Fruit fly (Drosophila melanogaster): ENCODE results near the gene CG31272.

The CG31272 gene

DNA sequence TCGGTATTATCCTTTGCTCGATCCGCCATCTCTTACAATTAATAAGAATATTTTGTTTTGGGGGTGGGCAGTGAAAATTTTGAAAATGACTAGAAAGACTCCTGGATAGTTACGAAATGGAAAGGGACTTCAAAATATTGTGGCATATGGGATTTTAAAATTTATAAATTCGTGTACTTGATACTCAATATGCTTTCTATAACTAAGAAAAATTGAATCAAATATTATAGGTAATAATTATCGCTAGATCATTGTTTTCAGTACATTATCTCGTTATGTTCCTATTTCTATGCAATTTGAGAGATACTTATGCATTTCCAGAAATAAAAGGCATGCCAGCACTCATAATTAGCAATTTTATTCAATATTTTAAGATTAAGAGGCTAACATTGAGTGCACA lies 3.7 kb downstream of the CG31272 start, which contains the start of gene CG14691:
Gene CG14691, minus strand, starts transcription at position 101 of the 400 bp plus-strand sequence.
- no peak for TF ChIP-seq Snoo (tag; optimal IDR thresholded peaks at IDR 0.05)
- TF ChIP-seq CG8301 (tag; optimal IDR thresholded peaks at IDR 0.05), result no peak
- no peak for TF ChIP-seq gl (tag; optimal IDR thresholded peaks at IDR 0.05)
- no peak for TF ChIP-seq CG32121 (GFP tag; IDR thresholded peaks at IDR 0.05)
- TF ChIP-seq CG4496 (GFP tag; IDR thresholded peaks at IDR 0.05), result no peak
- TF ChIP-seq rn (GFP tag; IDR thresholded peaks at IDR 0.05), result no peak
- TF ChIP-seq CG12605 (GFP tag; IDR thresholded peaks at IDR 0.05), result no peak
- TF ChIP-seq CG17806 (tag; optimal IDR thresholded peaks at IDR 0.05), result no peak
- TF ChIP-seq EcR (GFP tag; optimal IDR thresholded peaks at IDR 0.05), result no peak
- no peak for TF ChIP-seq Pif1B (GFP tag; optimal IDR thresholded peaks at IDR 0.05)
- TF ChIP-seq D1 (tag; optimal IDR thresholded peaks at IDR 0.05), result no peak
- no peak for TF ChIP-seq CG13204 (GFP tag; optimal IDR thresholded peaks at IDR 0.05)
- no peak for TF ChIP-seq Pif1A (GFP tag; optimal IDR thresholded peaks at IDR 0.05)
- TF ChIP-seq CG15710 (tag; optimal IDR thresholded peaks at IDR 0.05), result no peak
- no peak for TF ChIP-seq Ets98B (GFP tag; IDR thresholded peaks at IDR 0.05)
- TF ChIP-seq CG9948 (tag; optimal IDR thresholded peaks at IDR 0.05), result no peak
- TF ChIP-seq fd96Ca (GFP tag; IDR thresholded peaks at IDR 0.05), result no peak
- no peak for TF ChIP-seq CG34367 (tag; optimal IDR thresholded peaks at IDR 0.05)
- TF ChIP-seq CG10348 (GFP tag; IDR thresholded peaks at IDR 0.05), result no peak
- TF ChIP-seq CG8159 (tag; optimal IDR thresholded peaks at IDR 0.05), result no peak

DNA sequence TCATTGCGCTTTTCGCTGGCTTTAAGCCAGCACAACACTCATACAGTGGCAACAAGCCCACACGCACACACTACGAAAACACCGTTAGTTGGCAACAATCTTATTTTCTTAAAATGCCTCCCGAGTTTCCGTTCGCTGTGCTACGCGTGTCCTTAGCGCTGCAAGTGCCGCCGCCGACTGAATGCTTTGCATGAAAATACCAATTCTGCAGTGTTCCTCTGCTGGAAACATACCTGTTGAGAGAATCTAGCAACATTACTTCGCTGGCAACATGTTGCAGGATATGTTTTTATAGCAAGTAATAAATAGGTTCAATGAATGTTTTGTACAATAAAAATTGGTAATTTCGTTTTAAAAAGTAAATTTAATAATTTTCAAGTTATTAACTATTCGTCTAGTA lies 8.1 kb downstream of the CG31272 start, which contains the start of gene TkR86C:
Gene TkR86C, minus strand, starts transcription at position 168 of the 400 bp plus-strand sequence.
- TF ChIP-seq EcR (GFP tag; optimal IDR thresholded peaks at IDR 0.05), result no peak
- TF ChIP-seq D1 (tag; optimal IDR thresholded peaks at IDR 0.05), result no peak
- TF ChIP-seq CG4496 (GFP tag; IDR thresholded peaks at IDR 0.05), result no peak
- no peak for TF ChIP-seq CG14655 (GFP tag; optimal IDR thresholded peaks at IDR 0.05)
- no peak for TF ChIP-seq CG12605 (GFP tag; IDR thresholded peaks at IDR 0.05)
- no peak for TF ChIP-seq CG15710 (tag; optimal IDR thresholded peaks at IDR 0.05)
- TF ChIP-seq CG9948 (tag; optimal IDR thresholded peaks at IDR 0.05), result no peak
- TF ChIP-seq CG32121 (GFP tag; IDR thresholded peaks at IDR 0.05), result no peak
- no peak for TF ChIP-seq CG8159 (tag; optimal IDR thresholded peaks at IDR 0.05)

DNA sequence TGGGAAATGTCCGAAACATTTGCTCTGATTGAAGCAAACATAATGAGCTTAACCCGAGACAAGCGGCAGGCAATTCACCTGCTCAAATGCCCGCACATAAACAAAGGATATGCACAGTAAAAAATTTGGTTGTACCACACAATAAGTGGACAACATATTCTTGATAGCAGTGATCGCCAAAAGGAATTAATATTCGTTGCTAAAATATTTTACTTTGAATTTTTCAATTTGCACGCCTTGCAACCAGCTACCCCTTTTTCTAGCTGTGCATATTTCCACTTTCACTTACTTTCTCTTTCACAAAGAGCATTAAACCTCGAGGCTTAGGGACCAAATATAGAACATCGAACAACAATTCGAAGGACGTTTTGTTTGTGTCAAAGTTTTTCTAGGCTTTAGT lies 11.5 kb downstream of the CG31272 start:
- TF ChIP-seq CG8301 (tag; optimal IDR thresholded peaks at IDR 0.05) (no peak), fd96Ca (GFP tag; IDR thresholded peaks at IDR 0.05) (0 out of 3 replicates have a peak, but pooled peaks have one; percentile 19)

DNA sequence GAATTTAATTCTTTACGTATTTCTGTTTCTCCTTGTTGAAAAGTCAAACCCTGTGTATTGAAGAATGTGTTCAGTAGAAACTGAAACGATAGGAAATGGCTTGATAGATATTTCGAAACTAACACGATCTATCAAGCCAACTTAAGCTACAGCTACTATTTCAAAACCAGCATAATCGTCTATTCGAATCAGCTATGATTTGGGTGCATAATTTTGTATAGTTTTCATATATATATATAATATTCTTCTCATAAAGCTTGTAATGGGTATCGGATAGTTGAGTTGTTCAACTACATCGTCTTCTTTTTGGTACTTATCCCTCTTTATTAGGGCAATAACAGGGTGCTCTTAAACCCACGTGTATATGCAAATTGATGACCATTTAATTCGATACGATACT lies 23.3 kb downstream of the CG31272 start, which contains the start of gene tomboy20:
Gene tomboy20, minus strand, starts transcription at position 101 of the 400 bp plus-strand sequence.
- TF ChIP-seq CG15710 (tag; optimal IDR thresholded peaks at IDR 0.05) (no peak), Pif1A (GFP tag; optimal IDR thresholded peaks at IDR 0.05) (no peak), CG12605 (GFP tag; IDR thresholded peaks at IDR 0.05) (no peak), CG32121 (GFP tag; IDR thresholded peaks at IDR 0.05) (no peak), rn (GFP tag; IDR thresholded peaks at IDR 0.05) (no peak), CG4496 (GFP tag; IDR thresholded peaks at IDR 0.05) (no peak), D1 (tag; optimal IDR thresholded peaks at IDR 0.05) (no peak), CG14655 (GFP tag; optimal IDR thresholded peaks at IDR 0.05) (no peak), CG10348 (GFP tag; IDR thresholded peaks at IDR 0.05) (no peak), EcR (GFP tag; optimal IDR thresholded peaks at IDR 0.05) (no peak), CG8159 (tag; optimal IDR thresholded peaks at IDR 0.05) (no peak), CG9948 (tag; optimal IDR thresholded peaks at IDR 0.05) (no peak), CG8301 (tag; optimal IDR thresholded peaks at IDR 0.05) (no peak)

DNA sequence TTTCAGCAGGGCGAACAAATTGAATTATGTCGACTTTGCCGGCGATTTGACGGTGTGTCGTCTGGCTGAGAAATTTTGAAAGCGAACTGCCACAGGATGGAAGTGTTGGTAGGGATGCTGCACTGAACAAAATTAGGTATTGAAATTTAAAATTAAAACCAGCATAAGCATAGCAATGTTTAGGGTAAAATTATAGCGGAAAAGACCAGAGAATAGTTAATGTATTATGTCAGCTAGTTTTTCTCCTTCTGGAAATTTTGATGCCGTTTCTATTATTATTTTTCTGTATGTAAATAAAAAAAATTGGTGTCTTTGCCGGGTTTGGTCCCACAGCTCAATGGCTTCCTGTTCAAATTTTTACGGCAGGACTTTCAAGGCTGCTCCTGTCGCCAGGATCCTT lies 32.5 kb downstream of the CG31272 start:
- TF ChIP-seq CG15710 (tag; optimal IDR thresholded peaks at IDR 0.05), result no peak
- no peak for TF ChIP-seq Pif1B (GFP tag; optimal IDR thresholded peaks at IDR 0.05)

DNA sequence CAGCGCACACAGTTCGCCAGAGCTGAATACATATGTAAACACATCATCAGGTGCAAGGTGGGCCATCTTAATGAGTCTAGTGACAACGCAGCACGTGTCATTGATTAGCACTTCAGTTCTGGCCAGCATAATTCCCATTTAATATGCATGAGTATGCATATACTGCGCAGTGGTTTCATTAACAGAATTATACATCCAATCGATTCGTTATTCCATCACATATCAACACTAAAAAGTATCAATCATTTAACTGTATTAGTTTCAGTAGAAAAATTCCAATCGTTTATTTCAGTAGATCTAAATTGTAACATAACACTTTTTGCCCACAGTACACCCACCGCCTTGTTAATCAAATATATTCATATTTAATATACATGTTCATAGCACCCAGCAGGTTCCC lies 44.7 kb downstream of the CG31272 start, which contains the start of gene CG4073:
Gene CG4073, plus strand, starts transcription at position 301 of the 400 bp plus-strand sequence.
- TF ChIP-seq CG8159 (tag; optimal IDR thresholded peaks at IDR 0.05) (no peak), CG17806 (tag; optimal IDR thresholded peaks at IDR 0.05) (no peak), D1 (tag; optimal IDR thresholded peaks at IDR 0.05) (no peak), rn (GFP tag; IDR thresholded peaks at IDR 0.05) (no peak)

DNA sequence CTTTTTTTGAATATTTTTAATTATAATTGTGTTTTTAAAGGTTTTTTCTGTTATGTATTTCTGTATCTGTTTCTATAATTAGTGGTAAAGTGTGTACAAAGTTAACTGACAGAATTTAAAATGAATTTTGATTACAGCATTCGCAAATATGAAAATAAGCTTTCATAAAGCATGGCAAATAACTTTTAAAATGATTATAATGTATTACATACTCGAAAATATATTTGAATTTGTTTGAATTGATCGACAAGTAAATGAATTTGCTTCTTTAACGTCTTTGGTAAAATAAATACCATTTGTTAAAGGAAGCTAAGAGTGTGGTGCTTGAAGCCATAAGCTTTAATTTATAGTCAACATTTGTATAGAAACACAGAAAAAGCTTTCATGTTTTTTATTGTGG lies 48.0 kb downstream of the CG31272 start, which contains the start of gene CG14689:
Gene CG14689, minus strand, starts transcription at position 101 of the 400 bp plus-strand sequence.
- TF ChIP-seq CG12605 (GFP tag; IDR thresholded peaks at IDR 0.05) (no peak), CG13204 (GFP tag; optimal IDR thresholded peaks at IDR 0.05) (no peak), fd96Ca (GFP tag; IDR thresholded peaks at IDR 0.05) (no peak), CG9948 (tag; optimal IDR thresholded peaks at IDR 0.05) (no peak), Ets98B (GFP tag; IDR thresholded peaks at IDR 0.05) (no peak), Pif1B (GFP tag; optimal IDR thresholded peaks at IDR 0.05) (no peak), gl (tag; optimal IDR thresholded peaks at IDR 0.05) (no peak), EcR (GFP tag; optimal IDR thresholded peaks at IDR 0.05) (no peak), CG4496 (GFP tag; IDR thresholded peaks at IDR 0.05) (no peak), CG34367 (tag; optimal IDR thresholded peaks at IDR 0.05) (no peak)

All from whole organism, pupa.